Worm (Caenorhabditis elegans) whole organism, dauer: ENCODE results near the gene Y48A6B.7.

Experiments
- unc-62 ChIP-seq: sonication (generic microtip); optimal IDR thresholded peaks from 2 replicates; lab custom pipeline; 2017; ENCODE audit warnings: missing biosample characterization, missing genetic modification reagents, missing genetic modification characterization

Gene Y48A6B.7

ce11 chrIII:10983153-10983552 is 43.2 kb downstream of the Y48A6B.7 start, which contains the start of gene col-92:
TSS of gene col-92 (minus strand) at chrIII:10983253.
- no peak for TF ChIP-seq unc-62 (GFP tag; lab: Kevin White, UChicago)

ce11 chrIII:10981555-10981954 is 44.8 kb downstream of the Y48A6B.7 start:
- no peak for TF ChIP-seq unc-62 (GFP tag; lab: Kevin White, UChicago)

ce11 chrIII:10976580-10976979 is 49.8 kb downstream of the Y48A6B.7 start:
- TF ChIP-seq unc-62 (GFP tag; lab: Kevin White, UChicago), result no peak
